Fruit fly (Drosophila melanogaster) whole organism, embryonic: ENCODE results near the gene CG31495.
A peak's percentile ranks its signal among the peaks of the same experiment; 100 is the strongest.

Source experiments
- Adf1 ChIP-seq: fragments of 200-800 bp; sonication (Bioruptor generic); IDR thresholded peaks from 2 replicates; pipeline ENCODE4 v1.3.6; 2022; ENCODE audit warnings: missing biosample characterization, missing genetic modification characterization
- BEAF-32 ChIP-seq: fragments of 200-800 bp; sonication (Bioruptor generic); optimal IDR thresholded peaks from 3 replicates; lab custom pipeline; 2017; ENCODE audit warnings: missing biosample characterization, missing genetic modification characterization, mild to moderate bottlenecking, moderate library complexity, missing genetic modification reagents
- BtbVII ChIP-seq: fragments of 200-800 bp; sonication (Bioruptor generic); optimal IDR thresholded peaks from 3 replicates; lab custom pipeline; 2017; ENCODE audit warnings: missing biosample characterization, mild to moderate bottlenecking, missing genetic modification characterization
- CG10321 ChIP-seq: fragments of 200-800 bp; sonication (Bioruptor generic); IDR thresholded peaks from 2 replicates; pipeline ENCODE4 v1.3.6; 2022; ENCODE audit warnings: missing biosample characterization, missing genetic modification characterization
- CG11695 ChIP-seq: fragments of 200-800 bp; sonication (Bioruptor generic); IDR thresholded peaks from 3 replicates; pipeline ENCODE4 v1.3.6; 2022; ENCODE audit warnings: missing biosample characterization, missing genetic modification characterization
- CG13287 ChIP-seq: fragments of 200-800 bp; sonication (Bioruptor generic); IDR thresholded peaks from 2 replicates; pipeline ENCODE4 v1.3.6; 2022; ENCODE audit warnings: missing biosample characterization, missing genetic modification characterization; ENCODE audit not compliant: partially characterized antibody
- CG18262 ChIP-seq: fragments of 200-800 bp; optimal IDR thresholded peaks from 3 replicates; lab custom pipeline; 2019; ENCODE audit warnings: missing biosample characterization, mild to moderate bottlenecking, missing genetic modification characterization, moderate library complexity
- CG1832 ChIP-seq: fragments of 200-800 bp; sonication (Bioruptor generic); optimal IDR thresholded peaks from 2 replicates; lab custom pipeline; 2017; ENCODE audit warnings: missing biosample characterization, mild to moderate bottlenecking, missing genetic modification characterization, inconsistent platforms
- CG32767 ChIP-seq: fragments of 200-800 bp; sonication (Bioruptor generic); IDR thresholded peaks from 2 replicates; pipeline ENCODE4 v1.3.6; 2022; ENCODE audit warnings: missing biosample characterization, missing genetic modification characterization
- CG6254 ChIP-seq: fragments of 200-800 bp; sonication (Bioruptor generic); optimal IDR thresholded peaks from 3 replicates; lab custom pipeline; 2017; ENCODE audit warnings: mild to moderate bottlenecking, missing biosample characterization, missing genetic modification reagents, missing genetic modification characterization
- CG6813 ChIP-seq: fragments of 200-800 bp; sonication (Bioruptor generic); optimal IDR thresholded peaks from 2 replicates; lab custom pipeline; 2017; ENCODE audit warnings: missing biosample characterization, missing genetic modification characterization, mild to moderate bottlenecking, moderate library complexity, missing genetic modification reagents
- CG7745 ChIP-seq: fragments of 200-800 bp; sonication (Bioruptor generic); optimal IDR thresholded peaks from 2 replicates; lab custom pipeline; 2018; ENCODE audit warnings: missing biosample characterization, mild to moderate bottlenecking, missing genetic modification characterization, moderate library complexity
- CG8478 ChIP-seq: fragments of >200 bp; optimal IDR thresholded peaks from 2 replicates; lab custom pipeline; 2018
- CoRest ChIP-seq: fragments of 200-800 bp; sonication (Bioruptor generic); optimal IDR thresholded peaks from 3 replicates; lab custom pipeline; 2018; ENCODE audit warnings: missing biosample characterization, mild to moderate bottlenecking, missing genetic modification characterization, moderate library complexity
- Dbx ChIP-seq: fragments of 200-800 bp; sonication (Bioruptor generic); IDR thresholded peaks from 3 replicates; pipeline ENCODE4 v1.3.6; 2022; ENCODE audit warnings: missing biosample characterization, missing genetic modification characterization
- Dll ChIP-seq: fragments of 200-800 bp; sonication (Bioruptor generic); IDR thresholded peaks from 4 replicates; pipeline ENCODE4 v1.3.6; 2022; ENCODE audit warnings: missing biosample characterization, missing genetic modification characterization; ENCODE audit not compliant: partially characterized antibody
- GATAe ChIP-seq: fragments of 200-800 bp; sonication (Bioruptor generic); conservative IDR thresholded peaks from 2 replicates; pipeline ENCODE4 v1.3.6; 2022; ENCODE audit warnings: missing biosample characterization, missing genetic modification characterization
- Gug ChIP-seq: fragments of 200-800 bp; sonication (Bioruptor generic); IDR thresholded peaks from 4 replicates; pipeline ENCODE4 v1.3.6; 2022; ENCODE audit warnings: missing biosample characterization, missing genetic modification characterization
- Lhr ChIP-seq: fragments of 200-800 bp; sonication (Bioruptor generic); optimal IDR thresholded peaks from 3 replicates; lab custom pipeline; 2017; ENCODE audit warnings: mild to moderate bottlenecking, missing biosample characterization, missing genetic modification reagents, missing genetic modification characterization
- Nf-YA ChIP-seq: fragments of 200-800 bp; sonication (Bioruptor generic); IDR thresholded peaks from 2 replicates; pipeline ENCODE4 v1.3.6; 2022; ENCODE audit warnings: missing biosample characterization, missing genetic modification characterization
- Nf-YB ChIP-seq: fragments of 200-800 bp; sonication (Bioruptor generic); optimal IDR thresholded peaks from 3 replicates; lab custom pipeline; 2019; ENCODE audit warnings: missing biosample characterization, mild to moderate bottlenecking, missing genetic modification characterization, moderate library complexity
- Oli ChIP-seq: fragments of 200-800 bp; sonication (Bioruptor generic); optimal IDR thresholded peaks from 2 replicates; lab custom pipeline; 2018; ENCODE audit warnings: missing biosample characterization, mild to moderate bottlenecking, missing genetic modification characterization, moderate library complexity
- Ptx1 ChIP-seq: fragments of 200-800 bp; sonication (Bioruptor generic); IDR thresholded peaks from 2 replicates; pipeline ENCODE4 v1.3.6; 2022; ENCODE audit warnings: missing biosample characterization, missing genetic modification characterization
- Scr ChIP-seq: fragments of 200-800 bp; sonication (Bioruptor generic); IDR thresholded peaks from 2 replicates; pipeline ENCODE4 v1.3.6; 2022; ENCODE audit warnings: missing biosample characterization, missing genetic modification characterization; ENCODE audit not compliant: partially characterized antibody
- Sin3A ChIP-seq: fragments of >200 bp; optimal IDR thresholded peaks from 2 replicates; lab custom pipeline; 2018
- abd-A ChIP-seq: fragments of 200-800 bp; sonication (Bioruptor generic); optimal IDR thresholded peaks from 3 replicates; lab custom pipeline; 2019; ENCODE audit warnings: missing biosample characterization, mild to moderate bottlenecking, missing genetic modification characterization, moderate library complexity
- ap ChIP-seq: fragments of 200-800 bp; sonication (Bioruptor generic); IDR thresholded peaks from 2 replicates; pipeline ENCODE4 v1.3.6; 2022; ENCODE audit warnings: missing biosample characterization, missing genetic modification characterization
- ara ChIP-seq: fragments of 200-800 bp; sonication (Bioruptor generic); IDR thresholded peaks from 2 replicates; pipeline ENCODE4 v1.3.6; 2022; ENCODE audit warnings: missing biosample characterization, missing genetic modification characterization
- cas ChIP-seq: fragments of 200-800 bp; sonication (Bioruptor generic); IDR thresholded peaks from 2 replicates; pipeline ENCODE4 v1.3.6; 2022; ENCODE audit warnings: missing biosample characterization, missing genetic modification characterization
- cg ChIP-seq: fragments of 200-800 bp; sonication (Bioruptor generic); optimal IDR thresholded peaks from 3 replicates; lab custom pipeline; 2019; ENCODE audit warnings: missing biosample characterization, mild to moderate bottlenecking, missing genetic modification characterization, moderate library complexity
- chinmo ChIP-seq: fragments of 200-800 bp; sonication (Bioruptor generic); IDR thresholded peaks from 4 replicates; pipeline ENCODE4 v1.3.6; 2022; ENCODE audit warnings: missing biosample characterization, missing genetic modification characterization; ENCODE audit not compliant: partially characterized antibody
- ci ChIP-seq: fragments of 200-800 bp; sonication (Bioruptor generic); IDR thresholded peaks from 3 replicates; pipeline ENCODE4 v1.3.6; 2022; ENCODE audit warnings: missing biosample characterization, missing genetic modification characterization
- croc ChIP-seq: fragments of 200-800 bp; sonication (Bioruptor generic); conservative IDR thresholded peaks from 3 replicates; pipeline ENCODE4 v1.3.6; 2022; ENCODE audit warnings: missing biosample characterization, missing genetic modification characterization
- crol ChIP-seq: fragments of 200-800 bp; sonication (Bioruptor generic); IDR thresholded peaks from 2 replicates; pipeline ENCODE4 v1.3.6; 2022; ENCODE audit warnings: missing biosample characterization, missing genetic modification characterization
- ewg ChIP-seq: fragments of 200-800 bp; sonication (Bioruptor generic); optimal IDR thresholded peaks from 3 replicates; lab custom pipeline; 2017; ENCODE audit warnings: mild to moderate bottlenecking, missing biosample characterization, missing genetic modification reagents, missing genetic modification characterization
- gce ChIP-seq: fragments of 200-800 bp; sonication (Bioruptor generic); IDR thresholded peaks from 3 replicates; pipeline ENCODE4 v1.3.6; 2022; ENCODE audit warnings: missing biosample characterization, missing genetic modification characterization
- gcm2 ChIP-seq: fragments of 200-800 bp; sonication (Bioruptor generic); optimal IDR thresholded peaks from 2 replicates; lab custom pipeline; 2016; ENCODE audit warnings: missing biosample characterization, missing genetic modification characterization
- jing ChIP-seq: fragments of 200-800 bp; sonication (Bioruptor generic); optimal IDR thresholded peaks from 2 replicates; lab custom pipeline; 2018; ENCODE audit warnings: missing biosample characterization, mild to moderate bottlenecking, missing genetic modification characterization
- knrl ChIP-seq: fragments of 200-800 bp; sonication (Bioruptor generic); IDR thresholded peaks from 3 replicates; pipeline ENCODE4 v1.3.6; 2022; ENCODE audit warnings: missing biosample characterization, missing genetic modification characterization; ENCODE audit not compliant: partially characterized antibody
- ranshi ChIP-seq: fragments of 200-800 bp; sonication (Bioruptor generic); IDR thresholded peaks from 2 replicates; pipeline ENCODE4 v1.3.6; 2022; ENCODE audit warnings: missing biosample characterization, missing genetic modification characterization
- sc ChIP-seq, 3 experiments: fragments of >200 bp in 2 of 3; fragments of 200-800 bp in 1 of 3; sonication (Bioruptor generic) in 1 of 3; optimal IDR thresholded peaks; 2 replicates in 2 of 3; 3 replicates in 1 of 3; lab custom pipeline; 2017; ENCODE audit warnings: mild to moderate bottlenecking in 1 of 3, missing biosample characterization in 1 of 3, missing genetic modification characterization in 1 of 3, missing genetic modification reagents in 1 of 3
- sr ChIP-seq: fragments of 200-800 bp; sonication (Bioruptor generic); IDR thresholded peaks from 3 replicates; pipeline ENCODE4 v1.3.6; 2022; ENCODE audit warnings: missing biosample characterization, missing genetic modification characterization
- tna ChIP-seq: fragments of 200-800 bp; sonication (Bioruptor generic); IDR thresholded peaks from 2 replicates; pipeline ENCODE4 v1.3.6; 2022; ENCODE audit warnings: missing biosample characterization, missing genetic modification characterization; ENCODE audit not compliant: partially characterized antibody
- zen ChIP-seq: fragments of 200-800 bp; sonication (Bioruptor generic); optimal IDR thresholded peaks from 3 replicates; lab custom pipeline; 2018; ENCODE audit warnings: missing biosample characterization, mild to moderate bottlenecking, missing genetic modification characterization, moderate library complexity
- zen2 ChIP-seq: fragments of 200-800 bp; sonication (Bioruptor generic); IDR thresholded peaks from 3 replicates; pipeline ENCODE4 v1.3.6; 2022; ENCODE audit warnings: missing biosample characterization, missing genetic modification characterization; ENCODE audit not compliant: partially characterized antibody
- zf30C ChIP-seq: fragments of 200-800 bp; sonication (Bioruptor generic); optimal IDR thresholded peaks from 3 replicates; lab custom pipeline; 2018; ENCODE audit warnings: missing biosample characterization, mild to moderate bottlenecking, missing genetic modification characterization

CG31495 gene

dm6 chr3R:13877125-13877524 lies 37.4 kb upstream of the CG31495 start (continued):
- TF ChIP-seq tna (GFP tag; lab: Robert Waterston, UW) (no peak; the same call in 1 of the 2 replicates), abd-A (tag; lab: Kevin White, UChicago) (peak; percentile 63), CG6254 (GFP tag; lab: Kevin White, UChicago) (no peak), Dbx (GFP tag; lab: Robert Waterston, UW) (no peak), CG6813 (GFP tag; lab: Kevin White, UChicago) (no peak), zen (tag; lab: Kevin White, UChicago) (peak; percentile 33), cas (GFP tag; lab: Robert Waterston, UW) (no peak), Adf1 (peak; percentile 25; the same call in 1 of the 2 replicates), Oli (no peak), gce (GFP tag; lab: Robert Waterston, UW) (peak; percentile 7; the same call in 1 of the 3 replicates)

- TF ChIP-seq Adf1 (no peak), CG18262 (peak; percentile 13), GATAe (GFP tag; lab: Robert Waterston, UW) (no peak), CG7745 (tag; lab: Kevin White, UChicago) (no peak)
Measured at dm6 chr3R:13875438-13875861, 35.7 kb upstream of the CG31495 start.

dm6 chr3R:13874866-13875417 lies 35.2 kb upstream of the CG31495 start, which contains the start of gene E5:
TSS of gene E5 (minus strand) at chr3R:13874916.
- TF ChIP-seq Dbx (GFP tag; lab: Robert Waterston, UW): no peak
- TF ChIP-seq sc (optimal IDR thresholded peaks at IDR 0.05; lab: Kevin White, UChicago): no peak
- no peak for TF ChIP-seq sc (GFP tag; optimal IDR thresholded peaks at IDR 0.05; lab: Kevin White, UChicago)
- no peak for TF ChIP-seq CG32767 (GFP tag; lab: Robert Waterston, UW)
- TF ChIP-seq CG11695: peak; percentile 28; the same call in 1 of the 3 replicates
- TF ChIP-seq croc (GFP tag; lab: Robert Waterston, UW): no peak
- TF ChIP-seq ap (GFP tag; lab: Robert Waterston, UW): no peak
- TF ChIP-seq ara (GFP tag; lab: Robert Waterston, UW): no peak
- peak; percentile 58; the same call in 1 of the 2 replicates for TF ChIP-seq CG13287 (GFP tag; lab: Robert Waterston, UW)
- TF ChIP-seq Sin3A (lab: Kevin White, UChicago): no peak
- TF ChIP-seq CG10321 (GFP tag; lab: Robert Waterston, UW): peak; percentile 99
- TF ChIP-seq zen2 (GFP tag; lab: Robert Waterston, UW): 0 out of 3 replicates have a peak, but pooled peaks have one; percentile 29
- 0 out of 3 replicates have a peak, but pooled peaks have one; percentile 15 for TF ChIP-seq knrl
- 0 out of 4 replicates have a peak, but pooled peaks have one; percentile 24 for TF ChIP-seq Dll
- TF ChIP-seq Scr (GFP tag; lab: Robert Waterston, UW): peak; percentile 24; the same call in 1 of the 2 replicates
- no peak for TF ChIP-seq BEAF-32
- peak; percentile 58 for TF ChIP-seq CoRest (tag; lab: Kevin White, UChicago)
- peak; percentile 94 for TF ChIP-seq Nf-YA (GFP tag; lab: Robert Waterston, UW)
- TF ChIP-seq ranshi (GFP tag; lab: Robert Waterston, UW): no peak
- no peak for TF ChIP-seq Gug (GFP tag; lab: Robert Waterston, UW)
- TF ChIP-seq ci (GFP tag; lab: Robert Waterston, UW): peak; percentile 40; the same call in 2 of the 3 replicates
- TF ChIP-seq gcm2 (GFP tag; lab: Kevin White, UChicago): no peak
- no peak for TF ChIP-seq BtbVII (GFP tag; lab: Kevin White, UChicago)
- TF ChIP-seq CG1832: peak; percentile 98
- no peak for TF ChIP-seq zf30C (GFP tag; lab: Kevin White, UChicago)
- TF ChIP-seq chinmo (GFP tag; lab: Robert Waterston, UW): peak; percentile 75; the same call in 2 of the 4 replicates
- peak; percentile 93 for TF ChIP-seq CG8478
- peak; percentile 98 for TF ChIP-seq Nf-YB (GFP tag; lab: Kevin White, UChicago)
- no peak for TF ChIP-seq Lhr (GFP tag; lab: Kevin White, UChicago)
- peak; percentile 90 for TF ChIP-seq sr (GFP tag; lab: Robert Waterston, UW)
- TF ChIP-seq Ptx1: no peak
- TF ChIP-seq crol (GFP tag; lab: Robert Waterston, UW): peak; percentile 77
- peak; percentile 89 for TF ChIP-seq ewg (GFP tag; lab: Kevin White, UChicago)
- TF ChIP-seq cg: peak; percentile 74
- peak; percentile 49 for TF ChIP-seq jing (GFP tag; lab: Kevin White, UChicago)
